Fruit fly (Drosophila melanogaster) whole organism, adult: Measurements from ENCODE around the gene FucT6.
"Not testable (repeated sequence)": the region's sequence is repeated elsewhere in the genome, so short reads cannot be mapped to it uniquely, and the experiment has no call there.

Experiments used
- CG12768 ChIP-seq: fragments of 200-800 bp; sonication (Bioruptor generic); optimal IDR thresholded peaks from 2 replicates; lab custom pipeline; 2017; ENCODE audit warnings: missing biosample characterization, missing genetic modification characterization, mild to moderate bottlenecking, moderate library complexity, missing genetic modification reagents
- CG14711 ChIP-seq: fragments of 200-800 bp; sonication (Bioruptor generic); optimal IDR thresholded peaks from 2 replicates; lab custom pipeline; 2018; ENCODE audit warnings: missing biosample characterization, mild to moderate bottlenecking, missing genetic modification characterization, moderate library complexity
- CG1620 ChIP-seq: fragments of 200-800 bp; sonication (Bioruptor generic); optimal IDR thresholded peaks from 2 replicates; lab custom pipeline; 2016; ENCODE audit warnings: missing biosample characterization, missing genetic modification characterization
- CG7045 ChIP-seq: fragments of 200-800 bp; sonication (Bioruptor generic); optimal IDR thresholded peaks from 2 replicates; lab custom pipeline; 2017; ENCODE audit warnings: missing biosample characterization, mild to moderate bottlenecking, missing genetic modification characterization
- Clk ChIP-seq: fragments of 200-800 bp; sonication (Bioruptor generic); optimal IDR thresholded peaks from 2 replicates; lab custom pipeline; 2017; ENCODE audit warnings: missing biosample characterization, missing genetic modification characterization
- Hr96 ChIP-seq: fragments of 200-800 bp; sonication (Bioruptor generic); optimal IDR thresholded peaks from 2 replicates; lab custom pipeline; 2016; ENCODE audit warnings: missing biosample characterization, missing genetic modification characterization
- Mnt ChIP-seq: fragments of 200-800 bp; sonication (Bioruptor generic); optimal IDR thresholded peaks from 2 replicates; lab custom pipeline; 2016; ENCODE audit warnings: missing biosample characterization, mild to moderate bottlenecking, missing genetic modification characterization
- cic ChIP-seq: fragments of 200-800 bp; sonication (Bioruptor generic); optimal IDR thresholded peaks from 2 replicates; lab custom pipeline; 2017; ENCODE audit warnings: missing biosample characterization, mild to moderate bottlenecking, missing genetic modification characterization, moderate library complexity
- cnc ChIP-seq, 2 experiments: fragments of >200 bp; optimal IDR thresholded peaks; 2 replicates each; lab custom pipeline; 2017
- pad ChIP-seq: fragments of 200-800 bp; sonication (Bioruptor generic); optimal IDR thresholded peaks from 3 replicates; lab custom pipeline; 2017; ENCODE audit warnings: missing biosample characterization, missing genetic modification characterization, mild to moderate bottlenecking, moderate library complexity, missing genetic modification reagents
- toe ChIP-seq: fragments of 200-800 bp; sonication (Bioruptor generic); optimal IDR thresholded peaks from 2 replicates; lab custom pipeline; 2016; ENCODE audit warnings: missing biosample characterization, missing genetic modification characterization

DNA sequence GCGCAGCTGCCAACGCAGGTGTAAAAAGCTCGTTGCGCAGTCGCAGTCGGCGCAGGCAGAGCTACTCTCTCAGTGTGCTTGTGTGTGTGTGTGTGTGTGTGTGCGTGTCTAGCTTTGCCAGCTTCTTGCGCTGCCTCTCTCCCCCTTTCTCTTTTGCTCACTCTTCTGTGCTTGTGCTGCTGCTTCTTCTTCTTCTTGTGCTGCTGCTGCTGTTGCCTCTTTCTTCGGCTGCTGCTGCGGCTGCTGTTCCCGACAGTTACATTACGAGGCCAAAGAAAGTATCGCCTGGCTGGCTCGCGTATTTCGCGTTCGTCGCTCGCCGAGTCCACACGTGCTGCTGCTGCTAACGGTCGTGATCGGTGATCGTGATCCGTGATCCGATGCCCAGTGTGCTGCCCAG lies 44.2 kb upstream of the FucT6 start, which contains the start of gene m:
- not testable (repeated sequence) for TF ChIP-seq CG12768; cnc (optimal IDR thresholded peaks at IDR 0.05; lab: Kevin White, UChicago); CG7045 (GFP tag; lab: Kevin White, UChicago); CG14711 (tag; lab: Kevin White, UChicago); Clk (GFP tag; lab: Kevin White, UChicago); pad (GFP tag; lab: Kevin White, UChicago); Hr96 (GFP tag; lab: Kevin White, UChicago); toe (GFP tag; lab: Kevin White, UChicago); cic; CG1620; Mnt
